Worm (Caenorhabditis elegans) whole organism, L4/young adult: ENCODE measurements around the gene ida-1.

ENCODE experiments used
- W03F9.2 ChIP-seq: fragments of 150-350 bp; optimal IDR thresholded peaks from 2 replicates; lab custom pipeline; 2014; ENCODE audit warnings: missing biosample characterization, missing genetic modification characterization
- dao-5 ChIP-seq: sonication (generic microtip); optimal IDR thresholded peaks from 2 replicates; lab custom pipeline; 2016; ENCODE audit warnings: missing genotype, missing genetic modification characterization, moderate library complexity, missing compliant biosample characterization
- him-1 ChIP-seq: sonication (generic microtip); optimal IDR thresholded peaks from 2 replicates; lab custom pipeline; 2016; ENCODE audit warnings: missing genotype, missing genetic modification reagents, missing genetic modification characterization, missing compliant biosample characterization

ida-1 gene

ce11 chrIII:5719105-5719831, 36.1 kb upstream of the ida-1 start:
- TF ChIP-seq dao-5 (tag; lab: Kevin White, UChicago) (no peak), W03F9.2 (tag; lab: Kevin White, UChicago) (no peak), him-1 (tag; lab: Kevin White, UChicago) (no peak)

- TF ChIP-seq him-1 (tag; lab: Kevin White, UChicago) = no peak
- TF ChIP-seq dao-5 (tag; lab: Kevin White, UChicago) = no peak
- TF ChIP-seq W03F9.2 (tag; lab: Kevin White, UChicago) = no peak
These were observed 35.5 kb upstream of the ida-1 start for ce11 chrIII:5719832-5720194.

- TF ChIP-seq W03F9.2 (tag; lab: Kevin White, UChicago) = no peak
- no peak for TF ChIP-seq dao-5 (tag; lab: Kevin White, UChicago)
- no peak for TF ChIP-seq him-1 (tag; lab: Kevin White, UChicago)
These were observed 34.9 kb upstream of the ida-1 start for ce11 chrIII:5720266-5721019.

ce11 chrIII:5721488-5721887, 33.9 kb upstream of the ida-1 start:
- TF ChIP-seq dao-5 (tag; lab: Kevin White, UChicago) = no peak
- TF ChIP-seq W03F9.2 (tag; lab: Kevin White, UChicago) = no peak
- TF ChIP-seq him-1 (tag; lab: Kevin White, UChicago) = no peak

ce11 chrIII:5721888-5722287, 33.5 kb upstream of the ida-1 start:
- TF ChIP-seq him-1 (tag; lab: Kevin White, UChicago) (no peak), W03F9.2 (tag; lab: Kevin White, UChicago) (peak; percentile 76), dao-5 (tag; lab: Kevin White, UChicago) (no peak)

ce11 chrIII:5722550-5722949, 32.8 kb upstream of the ida-1 start, which contains the start of gene wrm-1:
Gene wrm-1, plus strand, starts transcription at chrIII:5722850.
- TF ChIP-seq dao-5 (tag; lab: Kevin White, UChicago) = no peak
- no peak for TF ChIP-seq W03F9.2 (tag; lab: Kevin White, UChicago)
- TF ChIP-seq him-1 (tag; lab: Kevin White, UChicago) = no peak

ce11 chrIII:5727827-5728226, 27.5 kb upstream of the ida-1 start, which contains the start of gene egg-1:
Gene egg-1, plus strand, starts transcription at chrIII:5728180.
- TF ChIP-seq him-1 (tag; lab: Kevin White, UChicago) = no peak
- TF ChIP-seq dao-5 (tag; lab: Kevin White, UChicago) = no peak
- peak; percentile 39 for TF ChIP-seq W03F9.2 (tag; lab: Kevin White, UChicago)

- TF ChIP-seq dao-5 (tag; lab: Kevin White, UChicago) = no peak
- no peak for TF ChIP-seq W03F9.2 (tag; lab: Kevin White, UChicago)
- TF ChIP-seq him-1 (tag; lab: Kevin White, UChicago) = no peak
These were observed 26.0 kb upstream of the ida-1 start for ce11 chrIII:5729367-5729766.

ce11 chrIII:5730041-5730440, 25.3 kb upstream of the ida-1 start:
- TF ChIP-seq him-1 (tag; lab: Kevin White, UChicago) = no peak
- no peak for TF ChIP-seq dao-5 (tag; lab: Kevin White, UChicago)
- TF ChIP-seq W03F9.2 (tag; lab: Kevin White, UChicago) = no peak

ce11 chrIII:5730980-5731636, 24.2 kb upstream of the ida-1 start, which contains the start of the genes B0244.9 and B0244.7:
Gene B0244.9, minus strand, starts transcription at chrIII:5731030.
Gene B0244.7, plus strand, starts transcription at chrIII:5731501.
- TF ChIP-seq W03F9.2 (tag; lab: Kevin White, UChicago) (no peak), him-1 (tag; lab: Kevin White, UChicago) (no peak)

- TF ChIP-seq W03F9.2 (tag; lab: Kevin White, UChicago) = no peak
- no peak for TF ChIP-seq him-1 (tag; lab: Kevin White, UChicago)
- TF ChIP-seq dao-5 (tag; lab: Kevin White, UChicago) = no peak
These were observed 22.4 kb upstream of the ida-1 start, which contains the start of gene B0244.17 for ce11 chrIII:5732925-5733324. Gene B0244.17, plus strand, starts transcription at chrIII:5733225.

ce11 chrIII:5734328-5734727, 21.0 kb upstream of the ida-1 start:
- TF ChIP-seq dao-5 (tag; lab: Kevin White, UChicago) = no peak
- no peak for TF ChIP-seq him-1 (tag; lab: Kevin White, UChicago)
- no peak for TF ChIP-seq W03F9.2 (tag; lab: Kevin White, UChicago)

ce11 chrIII:5734905-5735304, 20.4 kb upstream of the ida-1 start, which contains the start of gene B0244.10:
Gene B0244.10, plus strand, starts transcription at chrIII:5735158.
- TF ChIP-seq W03F9.2 (tag; lab: Kevin White, UChicago) (no peak), dao-5 (tag; lab: Kevin White, UChicago) (no peak), him-1 (tag; lab: Kevin White, UChicago) (no peak)
